Worm (Caenorhabditis elegans): ENCODE results near the gene ZK632.11.

ZK632.11 gene

DNA sequence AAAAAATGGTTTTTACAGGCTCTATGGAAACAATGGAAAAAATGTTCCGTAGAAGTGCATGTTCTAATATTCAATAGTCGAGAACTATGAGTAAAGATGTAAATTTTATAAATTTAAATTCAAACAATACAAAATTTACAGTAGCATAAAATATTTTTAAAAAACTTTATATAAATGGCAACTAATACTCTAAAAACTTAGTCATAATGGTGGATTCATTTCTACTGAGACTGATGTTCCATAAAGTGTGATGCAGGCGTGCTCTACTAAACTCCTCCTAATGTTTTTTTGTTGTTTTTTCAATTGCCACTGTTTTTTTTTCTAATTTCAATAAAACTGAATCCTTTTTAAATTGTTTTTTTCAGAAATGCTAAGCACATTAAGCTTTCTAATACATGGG is 19.5 kb upstream of the ZK632.11 start, which contains the start of gene gtap-2 (continued):
- peak; percentile 68 for TF ChIP-seq ceh-31 (tag; optimal IDR thresholded peaks at IDR 0.05)
- peak; percentile 50 for TF ChIP-seq tbx-7 (tag; optimal IDR thresholded peaks at IDR 0.05)
- peak; percentile 48 for TF ChIP-seq fax-1 (tag; optimal IDR thresholded peaks at IDR 0.05)
- peak; percentile 16 for TF ChIP-seq unc-86 (tag; optimal IDR thresholded peaks at IDR 0.05)
- TF ChIP-seq dmd-4 (tag; optimal IDR thresholded peaks at IDR 0.05; ENCODE audit: borderline replicate concordance): no peak
- TF ChIP-seq ceh-24 (tag; optimal IDR thresholded peaks at IDR 0.05): no peak
- TF ChIP-seq mec-3 (tag; optimal IDR thresholded peaks at IDR 0.05; ENCODE audit: borderline replicate concordance): no peak
- TF ChIP-seq K09A11.1 (tag; optimal IDR thresholded peaks at IDR 0.05; ENCODE audit: insufficient read depth): no peak
- TF ChIP-seq hlh-13 (GFP tag; optimal IDR thresholded peaks at IDR 0.05): no peak
- no peak for TF ChIP-seq lim-6 (tag; optimal IDR thresholded peaks at IDR 0.05)
- no peak for TF ChIP-seq unc-3 (GFP tag; conservative IDR thresholded peaks at IDR 0.05)
- no peak for TF ChIP-seq unc-3 (tag; optimal IDR thresholded peaks at IDR 0.05)
- TF ChIP-seq ceh-2 (tag; optimal IDR thresholded peaks at IDR 0.05): peak; percentile 65

DNA sequence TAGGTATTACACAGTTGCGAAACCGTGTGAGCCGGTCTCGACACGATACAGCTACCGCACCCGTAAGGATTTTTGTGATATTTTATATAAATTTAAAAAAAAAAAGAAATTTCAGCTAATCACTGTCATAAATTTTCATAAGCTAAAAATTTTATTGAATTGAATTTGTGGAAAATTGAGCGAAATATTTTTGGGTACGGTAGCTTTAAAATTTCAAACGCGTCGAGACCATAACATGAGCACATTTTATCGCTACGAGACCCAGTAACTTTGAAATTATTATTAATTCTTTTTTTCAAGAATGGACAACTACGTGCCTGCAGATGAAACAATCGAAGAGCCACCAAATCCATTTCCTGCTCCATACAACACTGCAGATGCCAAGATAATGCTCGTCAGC is 14.6 kb upstream of the ZK632.11 start, which contains the start of gene ZK632.14:
Gene ZK632.14 (plus strand): TSS at position 301 of the 400 bp plus-strand sequence.
- no peak for TF ChIP-seq dmd-4 (tag; optimal IDR thresholded peaks at IDR 0.05; ENCODE audit: borderline replicate concordance)
- no peak for TF ChIP-seq ceh-34 (tag; optimal IDR thresholded peaks at IDR 0.05)
- no peak for TF ChIP-seq hlh-6 (tag; optimal IDR thresholded peaks at IDR 0.05)
- TF ChIP-seq T23F11.4 (GFP tag; optimal IDR thresholded peaks at IDR 0.05): no peak
- TF ChIP-seq nhr-11 (tag; optimal IDR thresholded peaks at IDR 0.05): no peak
- no peak for TF ChIP-seq lin-11 (tag; optimal IDR thresholded peaks at IDR 0.05)
- TF ChIP-seq ceh-31 (tag; optimal IDR thresholded peaks at IDR 0.05): no peak
- no peak for TF ChIP-seq unc-3 (GFP tag; conservative IDR thresholded peaks at IDR 0.05)
- no peak for TF ChIP-seq unc-3 (tag; optimal IDR thresholded peaks at IDR 0.05)
- no peak for TF ChIP-seq ceh-6 (GFP tag; optimal IDR thresholded peaks at IDR 0.05)
- TF ChIP-seq elt-4 (tag; optimal IDR thresholded peaks at IDR 0.05): no peak
- no peak for TF ChIP-seq ets-4 (tag; optimal IDR thresholded peaks at IDR 0.05)
- no peak for TF ChIP-seq npax-4 (tag; optimal IDR thresholded peaks at IDR 0.05)

DNA sequence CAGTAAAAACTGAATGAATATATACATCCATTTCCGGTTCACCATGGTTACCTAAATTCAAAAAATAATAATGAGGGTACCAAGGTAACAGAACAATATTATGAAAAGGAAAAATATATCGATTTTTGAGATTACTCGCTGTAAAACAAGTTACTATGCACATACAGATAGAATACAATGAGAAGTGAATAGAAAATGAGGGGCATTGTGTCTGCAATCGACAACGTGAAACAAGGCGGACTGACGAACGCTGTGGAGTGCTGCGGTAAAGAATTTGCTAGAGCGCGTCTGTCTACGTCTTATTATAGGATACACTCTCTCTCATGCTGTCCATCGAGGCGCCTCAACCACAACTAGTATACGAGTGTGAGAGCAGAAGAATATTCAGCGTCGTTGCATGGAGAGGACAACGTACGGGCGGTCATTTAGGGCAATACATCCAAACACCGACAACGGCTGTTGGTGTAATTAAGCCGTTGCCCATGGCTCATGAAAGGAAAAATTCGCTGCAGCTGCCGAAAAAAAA is 10.6 kb upstream of the ZK632.11 start, which contains the start of gene cnx-1:
Gene cnx-1 (minus strand): TSS at position 51 of the 526 bp plus-strand sequence.
- TF ChIP-seq ceh-34 (tag; optimal IDR thresholded peaks at IDR 0.05): peak; percentile 29
- TF ChIP-seq nhr-232 (tag; optimal IDR thresholded peaks at IDR 0.05): no peak
- no peak for TF ChIP-seq mec-3 (tag; optimal IDR thresholded peaks at IDR 0.05; ENCODE audit: borderline replicate concordance)
- no peak for TF ChIP-seq hlh-13 (GFP tag; optimal IDR thresholded peaks at IDR 0.05)
- TF ChIP-seq syd-9 (tag; optimal IDR thresholded peaks at IDR 0.05): no peak
- no peak for TF ChIP-seq ceh-18 (tag; optimal IDR thresholded peaks at IDR 0.05)
- no peak for TF ChIP-seq ceh-24 (tag; optimal IDR thresholded peaks at IDR 0.05)
- no peak for TF ChIP-seq ceh-6 (GFP tag; optimal IDR thresholded peaks at IDR 0.05)
- no peak for TF ChIP-seq ztf-16 (tag; optimal IDR thresholded peaks at IDR 0.05)
- TF ChIP-seq pag-3 (tag; optimal IDR thresholded peaks at IDR 0.05; ENCODE audit: borderline replicate concordance): no peak
- TF ChIP-seq ama-1 (optimal IDR thresholded peaks at IDR 0.05): no peak
- no peak for TF ChIP-seq F13H6.1 (tag; optimal IDR thresholded peaks at IDR 0.05)
- no peak for TF ChIP-seq dve-1 (tag; optimal IDR thresholded peaks at IDR 0.05)
- TF ChIP-seq elt-2 (tag; optimal IDR thresholded peaks at IDR 0.05): peak; percentile 18
- TF ChIP-seq fkh-6 (tag; optimal IDR thresholded peaks at IDR 0.05): no peak
- TF ChIP-seq pax-1 (tag; optimal IDR thresholded peaks at IDR 0.05): no peak
- no peak for TF ChIP-seq ceh-19 (GFP tag; optimal IDR thresholded peaks at IDR 0.05)
- no peak for TF ChIP-seq ceh-48 (tag; optimal IDR thresholded peaks at IDR 0.05)
- TF ChIP-seq pha-2 (tag; optimal IDR thresholded peaks at IDR 0.05): no peak
- TF ChIP-seq unc-42 (tag; optimal IDR thresholded peaks at IDR 0.05): peak; percentile 28
- TF ChIP-seq K02D7.2 (tag; optimal IDR thresholded peaks at IDR 0.05): no peak
- TF ChIP-seq elt-4 (tag; optimal IDR thresholded peaks at IDR 0.05): no peak
- TF ChIP-seq tbx-2 (tag; optimal IDR thresholded peaks at IDR 0.05): peak; percentile 30
- peak; percentile 25 for TF ChIP-seq sdc-2 (tag; optimal IDR thresholded peaks at IDR 0.05)
- TF ChIP-seq rnt-1 (tag; optimal IDR thresholded peaks at IDR 0.05): peak; percentile 60
- no peak for TF ChIP-seq ceh-9 (tag; optimal IDR thresholded peaks at IDR 0.05)
- no peak for TF ChIP-seq hlh-6 (tag; optimal IDR thresholded peaks at IDR 0.05)
- no peak for TF ChIP-seq Y22D7AL.16 (tag; optimal IDR thresholded peaks at IDR 0.05)
- no peak for TF ChIP-seq pha-4 (tag; optimal IDR thresholded peaks at IDR 0.05)
- no peak for TF ChIP-seq hlh-15 (tag; optimal IDR thresholded peaks at IDR 0.05)
- peak; percentile 31 for TF ChIP-seq unc-86 (tag; optimal IDR thresholded peaks at IDR 0.05)
- no peak for TF ChIP-seq ahr-1 (tag; optimal IDR thresholded peaks at IDR 0.05)
- TF ChIP-seq fkh-10 (GFP tag; optimal IDR thresholded peaks at IDR 0.05): no peak
- no peak for TF ChIP-seq odd-2 (tag; optimal IDR thresholded peaks at IDR 0.05)
- no peak for TF ChIP-seq lin-11 (tag; optimal IDR thresholded peaks at IDR 0.05)
- TF ChIP-seq sox-2 (GFP tag; IDR thresholded peaks at IDR 0.05): no peak
